Worm (Caenorhabditis elegans): Measurements from ENCODE around the gene msa-1.

msa-1 gene

ce11 chrIV:9063518-9063917 is 24.9 kb upstream of the msa-1 start:
- TF ChIP-seq Y22D7AL.16 (tag; optimal IDR thresholded peaks at IDR 0.05) (no peak), C08G9.2 (tag; optimal IDR thresholded peaks at IDR 0.05) (no peak), ceh-2 (tag; optimal IDR thresholded peaks at IDR 0.05) (no peak), pqm-1 (tag; optimal IDR thresholded peaks at IDR 0.05) (no peak), pag-3 (tag; optimal IDR thresholded peaks at IDR 0.05; ENCODE audit: borderline replicate concordance) (no peak)

DNA sequence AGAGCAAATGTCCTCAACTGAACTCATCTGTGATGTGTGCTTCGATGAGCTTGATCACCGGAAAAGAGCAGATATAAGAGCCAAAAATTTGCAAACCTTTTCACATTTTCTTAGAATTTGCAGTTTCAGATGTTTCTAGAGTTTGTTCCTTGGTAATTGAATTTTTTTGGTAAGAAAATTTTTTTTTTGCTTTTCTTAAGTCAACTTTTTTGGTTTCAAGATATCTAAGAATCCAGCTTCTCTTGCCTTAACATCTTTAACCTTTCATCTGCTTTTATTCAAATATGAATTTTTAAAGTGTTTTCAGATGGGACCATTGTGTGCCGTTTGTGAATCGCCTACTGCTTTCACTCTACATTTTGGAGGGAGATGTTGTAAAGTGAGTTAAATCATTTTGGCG is 18.7 kb upstream of the msa-1 start, which contains the start of gene nhr-11:
Gene nhr-11, plus strand, starts transcription at position 301 of the 400 bp plus-strand sequence.
- no peak for TF ChIP-seq ets-4 (tag; optimal IDR thresholded peaks at IDR 0.05)
- TF ChIP-seq ref-2 (tag; optimal IDR thresholded peaks at IDR 0.05) = no peak
- no peak for TF ChIP-seq ceh-31 (tag; optimal IDR thresholded peaks at IDR 0.05)
- no peak for TF ChIP-seq tbx-2 (tag; optimal IDR thresholded peaks at IDR 0.05)
- no peak for TF ChIP-seq ceh-30 (tag; optimal IDR thresholded peaks at IDR 0.05)
- TF ChIP-seq F13H6.1 (tag; optimal IDR thresholded peaks at IDR 0.05) = no peak
- no peak for TF ChIP-seq unc-42 (tag; optimal IDR thresholded peaks at IDR 0.05)
- no peak for TF ChIP-seq npax-4 (tag; optimal IDR thresholded peaks at IDR 0.05)

ce11 chrIV:9070188-9070587 is 18.2 kb upstream of the msa-1 start:
- no peak for TF ChIP-seq ceh-22 (tag; optimal IDR thresholded peaks at IDR 0.05)
- TF ChIP-seq fkh-10 (GFP tag; optimal IDR thresholded peaks at IDR 0.05) = no peak
- peak; percentile 73 for TF ChIP-seq elt-2 (tag; optimal IDR thresholded peaks at IDR 0.05)
- no peak for TF ChIP-seq eyg-1 (tag; optimal IDR thresholded peaks at IDR 0.05)

DNA sequence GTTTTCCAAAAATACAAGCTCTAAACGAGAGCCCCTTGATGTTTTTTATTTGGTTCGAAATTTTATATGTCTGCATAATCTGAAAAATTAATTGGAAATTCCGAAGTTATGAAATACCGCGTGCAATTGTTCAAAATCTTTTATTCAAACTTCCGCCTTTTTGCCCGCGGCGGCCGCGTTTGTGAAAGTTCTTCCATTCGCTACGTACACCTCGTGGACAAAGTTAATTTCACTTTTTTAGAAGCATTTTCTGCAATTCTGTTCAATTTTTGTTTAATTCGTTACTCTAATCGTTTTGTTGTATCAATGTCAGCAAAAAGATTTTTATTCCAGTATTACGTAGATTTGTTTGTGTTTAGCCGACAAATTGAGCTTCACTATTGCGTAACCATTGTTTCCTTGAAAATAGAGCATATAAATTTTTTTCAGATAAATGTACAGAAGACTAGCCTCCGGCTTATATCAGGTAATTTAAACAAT is 14.1 kb upstream of the msa-1 start, which contains the start of gene mppb-1:
Gene mppb-1, plus strand, starts transcription at position 430 of the 480 bp plus-strand sequence.
- TF ChIP-seq hlh-13 (GFP tag; optimal IDR thresholded peaks at IDR 0.05) (peak; percentile 56), ztf-16 (tag; optimal IDR thresholded peaks at IDR 0.05) (peak; percentile 21), tbx-7 (tag; optimal IDR thresholded peaks at IDR 0.05) (peak; percentile 86), lin-11 (tag; optimal IDR thresholded peaks at IDR 0.05) (no peak), tbx-2 (tag; optimal IDR thresholded peaks at IDR 0.05) (peak; percentile 90), C08G9.2 (tag; optimal IDR thresholded peaks at IDR 0.05) (peak; percentile 94), fkh-10 (GFP tag; optimal IDR thresholded peaks at IDR 0.05) (no peak), fkh-6 (tag; optimal IDR thresholded peaks at IDR 0.05) (peak; percentile 45), fax-1 (tag; optimal IDR thresholded peaks at IDR 0.05) (peak; percentile 28), mec-3 (tag; optimal IDR thresholded peaks at IDR 0.05; ENCODE audit: borderline replicate concordance) (peak; percentile 55), ama-1 (optimal IDR thresholded peaks at IDR 0.05) (no peak), ceh-18 (tag; optimal IDR thresholded peaks at IDR 0.05) (peak; percentile 31), ttx-3 (tag; optimal IDR thresholded peaks at IDR 0.05) (peak; percentile 23), ceh-30 (tag; optimal IDR thresholded peaks at IDR 0.05) (no peak), ref-2 (tag; optimal IDR thresholded peaks at IDR 0.05) (peak; percentile 64), ceh-34 (tag; optimal IDR thresholded peaks at IDR 0.05) (peak; percentile 47), ceh-31 (tag; optimal IDR thresholded peaks at IDR 0.05) (peak; percentile 95), zip-5 (tag; optimal IDR thresholded peaks at IDR 0.05) (peak; percentile 82), unc-86 (tag; optimal IDR thresholded peaks at IDR 0.05) (no peak), rnt-1 (tag; optimal IDR thresholded peaks at IDR 0.05) (peak; percentile 85), unc-3 (GFP tag; conservative IDR thresholded peaks at IDR 0.05) (0 out of 2 replicates have a peak, but pooled peaks have one; percentile 8), unc-3 (tag; optimal IDR thresholded peaks at IDR 0.05) (no peak), lim-6 (tag; optimal IDR thresholded peaks at IDR 0.05) (peak; percentile 81), unc-42 (tag; optimal IDR thresholded peaks at IDR 0.05) (peak; percentile 63), ceh-14 (tag; optimal IDR thresholded peaks at IDR 0.05) (peak; percentile 39), madf-2 (tag; optimal IDR thresholded peaks at IDR 0.05) (peak; percentile 19), hlh-6 (tag; optimal IDR thresholded peaks at IDR 0.05) (no peak), pqm-1 (tag; optimal IDR thresholded peaks at IDR 0.05) (peak; percentile 6), hlh-15 (tag; optimal IDR thresholded peaks at IDR 0.05) (peak; percentile 10), F13H6.1 (tag; optimal IDR thresholded peaks at IDR 0.05) (peak; percentile 37), unc-55 (GFP tag; optimal IDR thresholded peaks at IDR 0.05) (no peak), ahr-1 (tag; optimal IDR thresholded peaks at IDR 0.05) (peak; percentile 41), elt-2 (tag; optimal IDR thresholded peaks at IDR 0.05) (peak; percentile 49), hlh-8 (tag; optimal IDR thresholded peaks at IDR 0.05) (peak; percentile 85), ets-4 (tag; optimal IDR thresholded peaks at IDR 0.05) (peak; percentile 83), ceh-2 (tag; optimal IDR thresholded peaks at IDR 0.05) (peak; percentile 84)
